Fruit fly (Drosophila melanogaster) whole organism, embryonic: Measurements from ENCODE around the gene AstA-R1.

Source experiments
- Antp ChIP-seq: fragments of 200-800 bp; sonication (Bioruptor generic); optimal IDR thresholded peaks from 3 replicates; lab custom pipeline; 2016; ENCODE audit warnings: missing biosample characterization, missing genetic modification characterization
- Bgb ChIP-seq: fragments of 200-800 bp; sonication (Bioruptor generic); IDR thresholded peaks from 2 replicates; pipeline ENCODE4 v1.3.6; 2022; ENCODE audit warnings: missing biosample characterization, missing genetic modification characterization; ENCODE audit not compliant: partially characterized antibody
- CG10267 ChIP-seq: fragments of 200-800 bp; sonication (Bioruptor generic); optimal IDR thresholded peaks from 2 replicates; lab custom pipeline; 2018; ENCODE audit warnings: missing biosample characterization, mild to moderate bottlenecking, missing genetic modification characterization, moderate library complexity
- CG11560 ChIP-seq: fragments of 200-800 bp; sonication (Bioruptor generic); IDR thresholded peaks from 3 replicates; pipeline ENCODE4 v1.3.6; 2022; ENCODE audit warnings: missing biosample characterization, missing genetic modification characterization
- CG1233 ChIP-seq: fragments of 200-800 bp; sonication (Bioruptor generic); optimal IDR thresholded peaks from 4 replicates; lab custom pipeline; 2018; ENCODE audit warnings: missing biosample characterization, mild to moderate bottlenecking, missing genetic modification characterization
- CG13287 ChIP-seq: fragments of 200-800 bp; sonication (Bioruptor generic); IDR thresholded peaks from 2 replicates; pipeline ENCODE4 v1.3.6; 2022; ENCODE audit warnings: missing biosample characterization, missing genetic modification characterization; ENCODE audit not compliant: partially characterized antibody
- CG13894 ChIP-seq: fragments of 200-800 bp; sonication (Bioruptor generic); optimal IDR thresholded peaks from 3 replicates; lab custom pipeline; 2018; ENCODE audit warnings: missing biosample characterization, mild to moderate bottlenecking, missing genetic modification characterization, moderate library complexity
- CG14860 ChIP-seq: fragments of 200-800 bp; sonication (Bioruptor generic); IDR thresholded peaks from 3 replicates; pipeline ENCODE4 v1.3.6; 2022; ENCODE audit warnings: missing biosample characterization, missing genetic modification characterization; ENCODE audit not compliant: partially characterized antibody
- CG1602 ChIP-seq: fragments of 200-800 bp; sonication (Bioruptor generic); optimal IDR thresholded peaks from 3 replicates; lab custom pipeline; 2016; ENCODE audit warnings: missing biosample characterization, missing genetic modification characterization
- CG16815 ChIP-seq: fragments of 200-800 bp; sonication (Bioruptor generic); optimal IDR thresholded peaks from 3 replicates; lab custom pipeline; 2017; ENCODE audit warnings: missing biosample characterization, mild to moderate bottlenecking, missing genetic modification characterization
- CG18262 ChIP-seq: fragments of 200-800 bp; optimal IDR thresholded peaks from 3 replicates; lab custom pipeline; 2019; ENCODE audit warnings: missing biosample characterization, mild to moderate bottlenecking, missing genetic modification characterization, moderate library complexity
- CG18476 ChIP-seq: fragments of 200-800 bp; sonication (Bioruptor generic); optimal IDR thresholded peaks from 2 replicates; lab custom pipeline; 2016; ENCODE audit warnings: missing biosample characterization, mild to moderate bottlenecking, missing genetic modification characterization
- CG18599 ChIP-seq: fragments of 200-800 bp; sonication (Bioruptor generic); optimal IDR thresholded peaks from 3 replicates; lab custom pipeline; 2017; ENCODE audit warnings: missing biosample characterization, missing genetic modification characterization, mild to moderate bottlenecking, moderate library complexity, missing genetic modification reagents
- CG2120 ChIP-seq: fragments of 200-800 bp; sonication (Bioruptor generic); optimal IDR thresholded peaks from 3 replicates; lab custom pipeline; 2016; ENCODE audit warnings: missing biosample characterization, missing genetic modification characterization
- CG2129 ChIP-seq: fragments of 200-800 bp; sonication (Bioruptor generic); IDR thresholded peaks from 2 replicates; pipeline ENCODE4 v1.3.6; 2022; ENCODE audit warnings: missing biosample characterization, missing genetic modification characterization; ENCODE audit not compliant: partially characterized antibody
- CG31224 ChIP-seq: fragments of 200-800 bp; sonication (Bioruptor generic); IDR thresholded peaks from 2 replicates; pipeline ENCODE4 v1.3.6; 2022; ENCODE audit warnings: missing biosample characterization, missing genetic modification characterization
- CG31365 ChIP-seq: fragments of 200-800 bp; sonication (Bioruptor generic); optimal IDR thresholded peaks from 2 replicates; lab custom pipeline; 2018; ENCODE audit warnings: missing biosample characterization, mild to moderate bottlenecking, missing genetic modification characterization
- CG33557 ChIP-seq: fragments of 200-800 bp; sonication (Bioruptor generic); optimal IDR thresholded peaks from 2 replicates; lab custom pipeline; 2019; ENCODE audit warnings: missing biosample characterization, mild to moderate bottlenecking, missing genetic modification characterization, moderate library complexity
- CG4424 ChIP-seq: fragments of 200-800 bp; sonication (Bioruptor generic); optimal IDR thresholded peaks from 3 replicates; lab custom pipeline; 2016; ENCODE audit warnings: missing biosample characterization, missing genetic modification characterization
- Dad ChIP-seq: fragments of 200-800 bp; sonication (Bioruptor generic); optimal IDR thresholded peaks from 3 replicates; lab custom pipeline; 2016; ENCODE audit warnings: missing biosample characterization, missing genetic modification characterization
- Deaf1 ChIP-seq: fragments of 200-800 bp; optimal IDR thresholded peaks from 3 replicates; lab custom pipeline; 2019; ENCODE audit warnings: missing biosample characterization, mild to moderate bottlenecking, missing genetic modification characterization, moderate library complexity
- E2f2 ChIP-seq: fragments of 200-800 bp; sonication (Bioruptor generic); IDR thresholded peaks from 2 replicates; pipeline ENCODE4 v1.3.6; 2022; ENCODE audit warnings: missing biosample characterization, missing genetic modification characterization
- Eip74EF ChIP-seq, 2 experiments: fragments of 200-800 bp in 1 of 2; fragments of >200 bp in 1 of 2; sonication (Bioruptor generic) in 1 of 2; optimal IDR thresholded peaks; 2 replicates each; lab custom pipeline; 2017 to 2019; ENCODE audit warnings: missing biosample characterization in 2 of 2, missing genetic modification characterization in 2 of 2, mild to moderate bottlenecking in 1 of 2, moderate library complexity in 1 of 2
- Fer2 ChIP-seq: fragments of 200-800 bp; sonication (Bioruptor generic); optimal IDR thresholded peaks from 2 replicates; lab custom pipeline; 2018; ENCODE audit warnings: missing biosample characterization, mild to moderate bottlenecking, missing genetic modification characterization, moderate library complexity
- Fer3 ChIP-seq: fragments of 200-800 bp; sonication (Bioruptor generic); optimal IDR thresholded peaks from 2 replicates; lab custom pipeline; 2018; ENCODE audit warnings: missing biosample characterization, mild to moderate bottlenecking, missing genetic modification characterization, moderate library complexity
- NC2β ChIP-seq: fragments of 200-800 bp; sonication (Bioruptor generic); optimal IDR thresholded peaks from 2 replicates; lab custom pipeline; 2016; ENCODE audit warnings: missing biosample characterization, missing genetic modification characterization
- NK7.1 ChIP-seq: fragments of 200-800 bp; sonication (Bioruptor generic); optimal IDR thresholded peaks from 3 replicates; lab custom pipeline; 2016; ENCODE audit warnings: missing biosample characterization, missing genetic modification characterization
- Ravus ChIP-seq: fragments of 200-800 bp; sonication (Bioruptor generic); IDR thresholded peaks from 2 replicates; pipeline ENCODE4 v1.3.6; 2022; ENCODE audit warnings: missing biosample characterization, missing genetic modification characterization
- Spps ChIP-seq: fragments of 200-800 bp; sonication (Bioruptor generic); optimal IDR thresholded peaks from 2 replicates; lab custom pipeline; 2018; ENCODE audit warnings: missing biosample characterization, mild to moderate bottlenecking, missing genetic modification characterization
- Tbp ChIP-seq: fragments of >200 bp; optimal IDR thresholded peaks from 2 replicates; lab custom pipeline; 2018; ENCODE audit warnings: missing biosample characterization, missing genetic modification characterization
- Trl ChIP-seq, 3 experiments: fragments of >200 bp in 2 of 3; fragments of 200-800 bp in 1 of 3; sonication (Bioruptor generic) in 1 of 3; optimal IDR thresholded peaks; 2 replicates in 1 of 3; 3 replicates in 2 of 3; lab custom pipeline; 2016 to 2017; ENCODE audit warnings: missing biosample characterization in 1 of 3, missing genetic modification characterization in 1 of 3
- ap ChIP-seq: fragments of 200-800 bp; sonication (Bioruptor generic); IDR thresholded peaks from 2 replicates; pipeline ENCODE4 v1.3.6; 2022; ENCODE audit warnings: missing biosample characterization, missing genetic modification characterization
- bowl ChIP-seq: fragments of 200-800 bp; sonication (Bioruptor generic); IDR thresholded peaks from 2 replicates; pipeline ENCODE4 v1.3.6; 2022; ENCODE audit warnings: missing biosample characterization, missing genetic modification characterization
- crp ChIP-seq, 2 experiments: fragments of 200-800 bp; sonication (Bioruptor generic); optimal IDR thresholded peaks; 2 replicates in 1 of 2; 3 replicates in 1 of 2; lab custom pipeline; 2017; ENCODE audit warnings: missing biosample characterization in 2 of 2, missing genetic modification characterization in 2 of 2, mild to moderate bottlenecking in 1 of 2, moderate library complexity in 1 of 2
- dati ChIP-seq: fragments of 200-800 bp; sonication (Bioruptor generic); IDR thresholded peaks from 2 replicates; pipeline ENCODE4 v1.3.6; 2022; ENCODE audit warnings: missing biosample characterization, missing genetic modification characterization
- dysf ChIP-seq: fragments of 200-800 bp; sonication (Bioruptor generic); IDR thresholded peaks from 3 replicates; pipeline ENCODE4 v1.3.6; 2022; ENCODE audit warnings: missing biosample characterization, missing genetic modification characterization
- gcm ChIP-seq: fragments of 200-800 bp; sonication (Bioruptor generic); optimal IDR thresholded peaks from 2 replicates; lab custom pipeline; 2019; ENCODE audit warnings: missing biosample characterization, mild to moderate bottlenecking, missing genetic modification characterization, moderate library complexity
- lbe ChIP-seq: fragments of 200-800 bp; sonication (Bioruptor generic); optimal IDR thresholded peaks from 2 replicates; lab custom pipeline; 2016; ENCODE audit warnings: missing biosample characterization, mild to moderate bottlenecking, missing genetic modification characterization
- lilli ChIP-seq: fragments of 200-800 bp; sonication (Bioruptor generic); optimal IDR thresholded peaks from 3 replicates; lab custom pipeline; 2016; ENCODE audit warnings: missing biosample characterization, missing genetic modification characterization
- lmd ChIP-seq: fragments of 200-800 bp; sonication (Bioruptor generic); IDR thresholded peaks from 2 replicates; pipeline ENCODE4 v1.3.6; 2022; ENCODE audit warnings: missing biosample characterization, missing genetic modification characterization
- pho ChIP-seq: fragments of 200-800 bp; sonication (Bioruptor generic); optimal IDR thresholded peaks from 2 replicates; lab custom pipeline; 2016; ENCODE audit warnings: missing biosample characterization, missing genetic modification characterization
- pzg ChIP-seq: fragments of 200-800 bp; sonication (Bioruptor generic); optimal IDR thresholded peaks from 3 replicates; lab custom pipeline; 2018; ENCODE audit warnings: missing biosample characterization, mild to moderate bottlenecking, missing genetic modification characterization, moderate library complexity
- scrt ChIP-seq: fragments of 200-800 bp; sonication (Bioruptor generic); optimal IDR thresholded peaks from 2 replicates; lab custom pipeline; 2018; ENCODE audit warnings: missing biosample characterization, mild to moderate bottlenecking, missing genetic modification characterization, moderate library complexity
- seq ChIP-seq: fragments of 200-800 bp; sonication (Bioruptor generic); IDR thresholded peaks from 2 replicates; pipeline ENCODE4 v1.3.6; 2022; ENCODE audit warnings: missing biosample characterization, missing genetic modification characterization
- sim ChIP-seq: fragments of 200-800 bp; sonication (Bioruptor generic); IDR thresholded peaks from 2 replicates; pipeline ENCODE4 v1.3.6; 2022; ENCODE audit warnings: missing biosample characterization, missing genetic modification characterization
- stwl ChIP-seq: fragments of 200-800 bp; sonication (Bioruptor generic); optimal IDR thresholded peaks from 3 replicates; lab custom pipeline; 2018; ENCODE audit warnings: missing biosample characterization, mild to moderate bottlenecking, missing genetic modification characterization, moderate library complexity
- tup ChIP-seq: fragments of 200-800 bp; sonication (Bioruptor generic); optimal IDR thresholded peaks from 2 replicates; lab custom pipeline; 2016; ENCODE audit warnings: missing biosample characterization, mild to moderate bottlenecking, missing genetic modification characterization, moderate library complexity
- vnd ChIP-seq: fragments of 200-800 bp; sonication (Bioruptor generic); IDR thresholded peaks from 3 replicates; pipeline ENCODE4 v1.3.6; 2022; ENCODE audit warnings: missing biosample characterization, missing genetic modification characterization; ENCODE audit not compliant: partially characterized antibody
- yki ChIP-seq: fragments of >200 bp; optimal IDR thresholded peaks from 3 replicates; lab custom pipeline; 2018
- zen2 ChIP-seq: fragments of 200-800 bp; sonication (Bioruptor generic); IDR thresholded peaks from 3 replicates; pipeline ENCODE4 v1.3.6; 2022; ENCODE audit warnings: missing biosample characterization, missing genetic modification characterization; ENCODE audit not compliant: partially characterized antibody

AstA-R1 gene

DNA sequence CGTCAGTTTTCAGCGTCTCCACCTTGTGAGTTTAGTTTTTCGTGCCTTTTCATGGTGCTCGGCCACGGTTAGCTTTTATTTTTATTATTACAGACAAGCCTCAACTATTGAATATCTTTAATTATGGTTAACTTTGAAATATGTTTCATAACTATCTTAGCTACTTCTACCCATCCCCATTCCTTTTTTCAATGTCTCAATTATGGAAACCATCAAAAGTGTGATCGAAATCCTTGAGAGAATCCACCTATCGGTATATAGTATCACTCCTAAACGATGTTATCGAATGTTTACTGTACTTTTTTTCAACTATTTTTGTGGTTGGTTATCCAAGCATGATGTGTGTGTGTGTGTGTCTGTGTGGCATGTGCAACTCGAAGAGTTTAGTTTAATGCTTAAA is 139.7 kb downstream of the AstA-R1 start (continued):
- TF ChIP-seq CG13894 (tag; lab: Kevin White, UChicago) (no peak), Eip74EF (GFP tag; optimal IDR thresholded peaks at IDR 0.05; lab: Kevin White, UChicago) (peak in 1 of 2 experiments; percentile 14), Spps (no peak), CG11560 (tag; lab: Robert Waterston, UW) (no peak), CG14860 (GFP tag; lab: Robert Waterston, UW) (no peak), Ravus (GFP tag; lab: Robert Waterston, UW) (no peak), CG31365 (tag; lab: Kevin White, UChicago) (no peak), scrt (GFP tag; lab: Kevin White, UChicago) (no peak), gcm (GFP tag; lab: Kevin White, UChicago) (peak; percentile 39), zen2 (no peak), lbe (no peak), E2f2 (GFP tag; lab: Robert Waterston, UW) (no peak), stwl (tag; lab: Kevin White, UChicago) (no peak), Tbp (no peak), NK7.1 (GFP tag; lab: Kevin White, UChicago) (no peak), Fer2 (no peak), ap (no peak), CG31224 (GFP tag; lab: Robert Waterston, UW) (peak; percentile 35; the same call in 1 of the 2 replicates), vnd (GFP tag; lab: Robert Waterston, UW) (no peak), Deaf1 (no peak), Trl (optimal IDR thresholded peaks at IDR 0.05; lab: Kevin White, UChicago) (no peak), Trl (GFP tag; optimal IDR thresholded peaks at IDR 0.05; lab: Kevin White, UChicago) (peak; percentile 1), seq (0 out of 2 replicates have a peak, but pooled peaks have one; percentile 35), Dad (no peak), lilli (GFP tag; lab: Kevin White, UChicago) (peak; percentile 35), CG2129 (GFP tag; lab: Robert Waterston, UW) (no peak), CG16815 (GFP tag; lab: Kevin White, UChicago) (no peak), Bgb (GFP tag; lab: Robert Waterston, UW) (no peak), CG18599 (GFP tag; lab: Kevin White, UChicago) (peak; percentile 52), Antp (GFP tag; lab: Kevin White, UChicago) (peak; percentile 32), sim (GFP tag; lab: Robert Waterston, UW) (no peak), bowl (GFP tag; lab: Robert Waterston, UW) (no peak), Fer3 (tag; lab: Kevin White, UChicago) (peak; percentile 24), CG18262 (tag; lab: Kevin White, UChicago) (peak; percentile 40), pzg (GFP tag; lab: Kevin White, UChicago) (no peak), CG10267 (tag; lab: Kevin White, UChicago) (no peak), dati (GFP tag; lab: Robert Waterston, UW) (no peak), CG2120 (GFP tag; lab: Kevin White, UChicago) (peak; percentile 62), NC2β (GFP tag; lab: Kevin White, UChicago) (no peak), crp (GFP tag; optimal IDR thresholded peaks at IDR 0.05; lab: Kevin White, UChicago) (no peak), tup (GFP tag; lab: Kevin White, UChicago) (no peak), dysf (GFP tag; lab: Robert Waterston, UW) (peak; percentile 57; the same call in 2 of the 3 replicates), CG1602 (GFP tag; lab: Kevin White, UChicago) (no peak), CG4424 (GFP tag; lab: Kevin White, UChicago) (no peak), lmd (GFP tag; lab: Robert Waterston, UW) (peak; percentile 42; the same call in 1 of the 2 replicates), CG18476 (GFP tag; lab: Kevin White, UChicago) (no peak), pho (GFP tag; lab: Kevin White, UChicago) (peak; percentile 22), CG33557 (GFP tag; lab: Kevin White, UChicago) (no peak), CG13287 (GFP tag; lab: Robert Waterston, UW) (no peak), yki (no peak), CG1233 (GFP tag; lab: Kevin White, UChicago) (no peak)
